Worm (Caenorhabditis elegans) whole organism, late embryonic: ENCODE measurements around the gene F52G3.7.

ENCODE experiments used
- ceh-48 ChIP-seq: sonication (generic microtip); optimal IDR thresholded peaks from 2 replicates; lab custom pipeline; 2016; ENCODE audit warnings: missing genetic modification characterization, inconsistent platforms, missing compliant biosample characterization
- dmd-4 ChIP-seq: sonication (generic microtip); optimal IDR thresholded peaks from 2 replicates; lab custom pipeline; 2016; ENCODE audit warnings: borderline replicate concordance, missing genetic modification characterization, missing compliant biosample characterization

ce11 chrX:16998003-16998402 is 34.3 kb downstream of the F52G3.7 start:
- no peak for TF ChIP-seq dmd-4 (tag; lab: Kevin White, UChicago)
- TF ChIP-seq ceh-48, result no peak
